Worm (Caenorhabditis elegans): ENCODE results near the gene F31F6.2.

DNA sequence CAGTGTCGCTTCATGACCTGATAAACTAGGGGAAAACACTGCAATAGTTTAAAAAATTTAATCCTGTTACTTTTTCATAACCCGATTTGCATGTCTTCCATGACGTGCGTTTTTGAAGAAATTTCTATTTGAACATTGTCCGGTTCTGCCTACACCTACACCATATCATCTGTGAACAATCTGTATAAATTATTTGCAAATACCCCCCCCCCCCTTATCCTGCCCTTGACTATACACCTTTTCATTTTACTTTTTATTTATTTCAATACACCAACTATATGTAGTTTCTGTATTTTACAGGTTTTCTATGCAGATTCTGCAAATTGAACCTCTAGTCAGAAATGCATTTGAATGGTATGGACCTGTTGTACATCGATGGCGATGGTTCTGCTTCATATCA lies 16.5 kb upstream of the F31F6.2 start, which contains the start of gene daf-6:
- no peak for TF ChIP-seq unc-62 (GFP tag; optimal IDR thresholded peaks at IDR 0.05)
- TF ChIP-seq elt-3 (tag; optimal IDR thresholded peaks at IDR 0.05) = no peak
- TF ChIP-seq lsy-2 (tag; optimal IDR thresholded peaks at IDR 0.05) = no peak
- no peak for TF ChIP-seq ZK546.5 (tag; optimal IDR thresholded peaks at IDR 0.05)
- no peak for TF ChIP-seq nhr-6 (tag; optimal IDR thresholded peaks at IDR 0.05)
- no peak for TF ChIP-seq mdl-1 (tag; optimal IDR thresholded peaks at IDR 0.05)
- TF ChIP-seq F13H6.1 (tag; optimal IDR thresholded peaks at IDR 0.05) = no peak
- no peak for TF ChIP-seq ceh-82 (tag; optimal IDR thresholded peaks at IDR 0.05)
- no peak for TF ChIP-seq nhr-237 (tag; optimal IDR thresholded peaks at IDR 0.05)
- no peak for TF ChIP-seq skn-1 (tag; optimal IDR thresholded peaks at IDR 0.05)
- no peak for TF ChIP-seq R02D3.7 (tag; optimal IDR thresholded peaks at IDR 0.05)

Data from whole organism, L2 larva.